Worm (Caenorhabditis elegans): ENCODE data around the gene ZK1290.11.

ZK1290.11 gene

DNA sequence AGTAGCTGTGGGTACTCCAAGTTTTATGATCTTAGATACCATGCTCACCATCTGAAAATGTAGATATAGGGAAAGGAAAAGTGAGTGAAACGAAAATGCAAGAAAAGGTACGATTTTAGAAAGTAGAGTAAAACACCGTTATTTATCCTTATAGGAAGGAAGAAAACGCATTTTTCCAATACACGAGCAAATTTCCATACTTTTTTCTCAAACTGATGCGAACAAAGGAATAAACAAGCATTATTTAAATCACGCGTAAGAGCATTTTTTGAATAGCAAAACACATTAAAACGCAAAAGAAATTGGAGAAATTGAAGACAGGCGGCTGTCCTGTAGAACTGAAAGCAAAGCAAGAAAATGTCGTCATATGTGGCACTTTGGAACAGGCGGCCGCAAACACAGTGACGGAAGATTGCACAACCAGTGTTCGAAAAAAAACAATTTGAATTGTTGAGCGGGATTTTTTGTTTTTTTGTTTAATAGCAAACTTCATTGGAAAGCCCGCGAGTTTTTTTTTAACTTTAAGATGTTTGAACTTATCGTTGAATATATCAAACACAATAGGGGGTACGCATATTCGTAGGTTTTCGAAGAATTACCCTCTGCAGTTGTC, 37.4 kb upstream of the ZK1290.11 start, which contains the start of gene pgam-5:
pgam-5 (minus strand) TSS at position 51 of the 613 bp plus-strand sequence.
- no peak for TF ChIP-seq bed-3 (GFP tag; optimal IDR thresholded peaks at IDR 0.05)
- no peak for TF ChIP-seq ceh-83 (GFP tag; optimal IDR thresholded peaks at IDR 0.05)
- no peak for TF ChIP-seq sem-2 (GFP tag; optimal IDR thresholded peaks at IDR 0.05)
- no peak for TF ChIP-seq pha-4 (tag; optimal IDR thresholded peaks at IDR 0.05)

DNA sequence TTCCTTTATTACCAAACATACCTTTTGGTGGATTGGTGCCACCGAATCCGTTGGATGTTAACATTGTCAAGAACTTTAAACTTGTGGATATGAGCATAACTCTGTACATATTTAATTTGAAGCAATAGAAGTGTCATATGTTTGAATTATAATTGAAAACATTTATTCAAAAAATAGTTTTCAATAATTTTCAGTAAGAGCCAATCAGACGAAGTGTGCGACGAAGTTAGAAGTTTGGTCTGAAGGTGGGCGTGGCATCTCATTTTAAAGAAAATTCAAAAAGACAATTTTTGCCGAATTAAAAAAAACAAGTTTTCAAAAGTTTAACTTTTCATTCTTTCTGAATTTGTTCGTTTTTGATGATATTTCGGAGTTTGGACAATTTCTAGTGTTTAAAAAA, 33.4 kb upstream of the ZK1290.11 start, which contains the start of gene syd-1:
syd-1 (minus strand) TSS at position 101 of the 400 bp plus-strand sequence.
- TF ChIP-seq lin-32 (GFP tag; optimal IDR thresholded peaks at IDR 0.05), result no peak
- TF ChIP-seq elt-1 (tag; optimal IDR thresholded peaks at IDR 0.05; ENCODE audit: borderline replicate concordance, insufficient read depth), result no peak
- no peak for TF ChIP-seq nhr-76 (tag; optimal IDR thresholded peaks at IDR 0.05)
- no peak for TF ChIP-seq sptf-1 (tag; optimal IDR thresholded peaks at IDR 0.05)
- no peak for TF ChIP-seq ces-1 (GFP tag; optimal IDR thresholded peaks at IDR 0.05)

ce11 chrII:7594262-7594661, 32.9 kb upstream of the ZK1290.11 start:
- TF ChIP-seq ces-1 (GFP tag; optimal IDR thresholded peaks at IDR 0.05) (peak; percentile 84), ceh-43 (GFP tag; optimal IDR thresholded peaks at IDR 0.05) (no peak)

DNA sequence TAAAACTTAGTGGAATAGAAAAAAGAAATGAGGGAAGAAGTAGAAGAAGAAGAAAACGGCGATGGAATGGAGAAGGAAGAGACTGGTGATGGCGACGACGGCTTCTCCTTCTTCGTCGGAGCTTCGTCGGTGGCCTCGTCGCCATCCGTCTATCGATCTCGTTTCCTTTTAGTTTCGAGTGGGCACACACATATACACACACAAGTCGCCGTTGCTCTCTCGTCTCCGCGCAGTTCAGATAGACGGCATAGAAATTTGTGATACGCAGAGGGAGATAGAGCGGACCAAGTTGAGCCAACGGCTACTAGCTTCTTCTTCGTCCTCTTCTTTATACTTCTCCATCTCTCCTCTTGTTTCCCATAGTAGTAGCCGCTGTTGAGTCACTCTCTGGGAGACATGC, 31.8 kb upstream of the ZK1290.11 start:
- peak; percentile 18 for TF ChIP-seq ces-1 (GFP tag; optimal IDR thresholded peaks at IDR 0.05)
- TF ChIP-seq mab-5 (tag; optimal IDR thresholded peaks at IDR 0.05), result no peak
- TF ChIP-seq mls-2 (tag; optimal IDR thresholded peaks at IDR 0.05), result peak; percentile 61
- peak; percentile 21 for TF ChIP-seq drap-1 (GFP tag; optimal IDR thresholded peaks at IDR 0.05)
- TF ChIP-seq mep-1 (tag; optimal IDR thresholded peaks at IDR 0.05), result peak; percentile 21
- no peak for TF ChIP-seq elt-3 (tag; optimal IDR thresholded peaks at IDR 0.05)
- no peak for TF ChIP-seq ceh-83 (GFP tag; optimal IDR thresholded peaks at IDR 0.05)
- TF ChIP-seq sptf-1 (tag; optimal IDR thresholded peaks at IDR 0.05), result peak; percentile 30
- no peak for TF ChIP-seq hlh-1 (tag; optimal IDR thresholded peaks at IDR 0.05)

- TF ChIP-seq nhr-28 (tag; optimal IDR thresholded peaks at IDR 0.05) (no peak), ces-1 (GFP tag; optimal IDR thresholded peaks at IDR 0.05) (peak; percentile 26)
Measured at ce11 chrII:7588295-7588694, 26.9 kb upstream of the ZK1290.11 start.

- no peak for TF ChIP-seq sem-2 (GFP tag; optimal IDR thresholded peaks at IDR 0.05)
- no peak for TF ChIP-seq elt-1 (tag; optimal IDR thresholded peaks at IDR 0.05; ENCODE audit: borderline replicate concordance, insufficient read depth)
- no peak for TF ChIP-seq nhr-2 (tag; optimal IDR thresholded peaks at IDR 0.05)
- no peak for TF ChIP-seq unc-39 (tag; optimal IDR thresholded peaks at IDR 0.05)
- TF ChIP-seq cnd-1 (tag; optimal IDR thresholded peaks at IDR 0.05), result no peak
- TF ChIP-seq drap-1 (GFP tag; optimal IDR thresholded peaks at IDR 0.05), result no peak
- no peak for TF ChIP-seq ham-2 (GFP tag; optimal IDR thresholded peaks at IDR 0.05)
- TF ChIP-seq snpc-4 (tag; optimal IDR thresholded peaks at IDR 0.05), result no peak
- no peak for TF ChIP-seq zip-8 (tag; optimal IDR thresholded peaks at IDR 0.05)
- TF ChIP-seq nhr-76 (tag; optimal IDR thresholded peaks at IDR 0.05), result no peak
- TF ChIP-seq ceh-39 (tag; optimal IDR thresholded peaks at IDR 0.05), result no peak
- TF ChIP-seq M03D4.4 (tag; optimal IDR thresholded peaks at IDR 0.05), result no peak
- TF ChIP-seq unc-120 (tag; optimal IDR thresholded peaks at IDR 0.05; ENCODE audit: poor library complexity, severe bottlenecking), result no peak
- no peak for TF ChIP-seq bed-3 (GFP tag; optimal IDR thresholded peaks at IDR 0.05)
- no peak for TF ChIP-seq hlh-1 (tag; optimal IDR thresholded peaks at IDR 0.05)
Measured at ce11 chrII:7583555-7583954, 22.2 kb upstream of the ZK1290.11 start, which contains the start of gene mks-3. Gene mks-3, minus strand, starts transcription at chrII:7583655.

DNA sequence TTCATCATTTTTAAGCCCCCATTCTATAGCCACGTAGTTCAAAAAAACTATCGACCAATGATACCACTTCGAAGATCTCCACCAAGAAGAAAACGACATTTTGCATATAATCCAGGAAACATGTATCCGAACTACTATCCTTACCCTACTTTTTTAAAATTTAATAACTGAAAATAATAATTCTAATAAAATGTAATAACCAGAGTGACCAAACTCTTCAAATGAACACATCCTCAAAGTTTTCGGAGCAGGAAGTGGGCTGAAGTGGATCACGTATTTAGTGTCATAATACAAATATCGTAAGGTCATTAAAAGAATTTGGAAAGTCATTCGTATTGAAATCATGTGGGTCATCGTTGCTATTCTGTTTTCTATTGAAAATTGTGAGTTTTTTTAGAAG, 16.0 kb upstream of the ZK1290.11 start, which contains the start of gene F35D2.6:
F35D2.6 (plus strand) TSS at position 301 of the 400 bp plus-strand sequence.
- TF ChIP-seq nhr-237 (tag; optimal IDR thresholded peaks at IDR 0.05) (no peak), ceh-43 (GFP tag; optimal IDR thresholded peaks at IDR 0.05) (no peak), lin-13 (tag; optimal IDR thresholded peaks at IDR 0.05) (no peak), sem-2 (GFP tag; optimal IDR thresholded peaks at IDR 0.05) (no peak), bed-3 (GFP tag; optimal IDR thresholded peaks at IDR 0.05) (no peak), mab-5 (tag; optimal IDR thresholded peaks at IDR 0.05) (no peak), sptf-1 (tag; optimal IDR thresholded peaks at IDR 0.05) (no peak), ham-2 (GFP tag; optimal IDR thresholded peaks at IDR 0.05) (no peak), nhr-2 (tag; optimal IDR thresholded peaks at IDR 0.05) (no peak), ceh-83 (GFP tag; optimal IDR thresholded peaks at IDR 0.05) (no peak), snpc-4 (tag; optimal IDR thresholded peaks at IDR 0.05) (no peak), mls-2 (tag; optimal IDR thresholded peaks at IDR 0.05) (no peak), ceh-39 (tag; optimal IDR thresholded peaks at IDR 0.05) (no peak), unc-120 (tag; optimal IDR thresholded peaks at IDR 0.05; ENCODE audit: poor library complexity, severe bottlenecking) (no peak), flh-1 (GFP tag; optimal IDR thresholded peaks at IDR 0.05) (no peak), nhr-28 (tag; optimal IDR thresholded peaks at IDR 0.05) (no peak), unc-39 (tag; optimal IDR thresholded peaks at IDR 0.05) (no peak)
